Fruit fly (Drosophila melanogaster) whole organism, adult: ENCODE data around the gene Ca-Ma2d.

Experiments
- CG12768 ChIP-seq: fragments of 200-800 bp; sonication (Bioruptor generic); optimal IDR thresholded peaks from 2 replicates; lab custom pipeline; 2017; ENCODE audit warnings: missing biosample characterization, missing genetic modification characterization, mild to moderate bottlenecking, moderate library complexity, missing genetic modification reagents
- CG14711 ChIP-seq: fragments of 200-800 bp; sonication (Bioruptor generic); optimal IDR thresholded peaks from 2 replicates; lab custom pipeline; 2018; ENCODE audit warnings: missing biosample characterization, mild to moderate bottlenecking, missing genetic modification characterization, moderate library complexity
- CG1620 ChIP-seq: fragments of 200-800 bp; sonication (Bioruptor generic); optimal IDR thresholded peaks from 2 replicates; lab custom pipeline; 2016; ENCODE audit warnings: missing biosample characterization, missing genetic modification characterization
- CG7101 ChIP-seq: fragments of 200-800 bp; sonication (Bioruptor generic); optimal IDR thresholded peaks from 2 replicates; lab custom pipeline; 2018; ENCODE audit warnings: missing biosample characterization, mild to moderate bottlenecking, missing genetic modification characterization, moderate library complexity
- Crg-1 ChIP-seq: fragments of 200-800 bp; sonication (Bioruptor generic); optimal IDR thresholded peaks from 2 replicates; lab custom pipeline; 2016; ENCODE audit warnings: missing biosample characterization, missing genetic modification characterization
- Hr96 ChIP-seq: fragments of 200-800 bp; sonication (Bioruptor generic); optimal IDR thresholded peaks from 2 replicates; lab custom pipeline; 2016; ENCODE audit warnings: missing biosample characterization, missing genetic modification characterization
- bab1 ChIP-seq: fragments of 200-800 bp; sonication (Bioruptor generic); optimal IDR thresholded peaks from 3 replicates; lab custom pipeline; 2019; ENCODE audit warnings: missing biosample characterization, mild to moderate bottlenecking, missing genetic modification characterization, moderate library complexity
- cic ChIP-seq: fragments of 200-800 bp; sonication (Bioruptor generic); optimal IDR thresholded peaks from 2 replicates; lab custom pipeline; 2017; ENCODE audit warnings: missing biosample characterization, mild to moderate bottlenecking, missing genetic modification characterization, moderate library complexity
- cnc ChIP-seq, 2 experiments: fragments of >200 bp; optimal IDR thresholded peaks; 2 replicates each; lab custom pipeline; 2017
- kay ChIP-seq: fragments of 200-800 bp; sonication (Bioruptor generic); peaks from one replicate; lab custom pipeline; 2016; ENCODE audit warnings: missing biosample characterization, missing genetic modification characterization, borderline replicate concordance
- ovo ChIP-seq: fragments of 200-800 bp; sonication (Bioruptor generic); optimal IDR thresholded peaks from 2 replicates; lab custom pipeline; 2016; ENCODE audit warnings: missing biosample characterization, missing genetic modification characterization
- pad ChIP-seq: fragments of 200-800 bp; sonication (Bioruptor generic); optimal IDR thresholded peaks from 3 replicates; lab custom pipeline; 2017; ENCODE audit warnings: missing biosample characterization, missing genetic modification characterization, mild to moderate bottlenecking, moderate library complexity, missing genetic modification reagents
- toe ChIP-seq: fragments of 200-800 bp; sonication (Bioruptor generic); optimal IDR thresholded peaks from 2 replicates; lab custom pipeline; 2016; ENCODE audit warnings: missing biosample characterization, missing genetic modification characterization

DNA sequence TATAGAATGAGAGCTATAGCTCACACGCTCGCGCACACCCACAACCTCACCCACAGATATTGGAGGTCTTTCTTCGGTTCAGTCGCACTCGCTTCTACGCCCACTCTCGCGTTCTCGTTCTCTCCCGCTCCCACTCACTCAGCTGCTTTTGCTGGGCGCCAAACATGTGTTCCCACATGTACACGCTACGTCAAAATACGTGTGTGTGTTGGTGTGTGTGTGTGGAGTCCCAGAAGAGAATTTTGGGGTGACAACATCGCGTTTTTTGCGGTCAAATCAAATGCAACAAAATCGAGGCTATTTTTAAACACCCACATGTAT lies 40.2 kb downstream of the Ca-Ma2d start:
- TF ChIP-seq CG7101 (tag; lab: Kevin White, UChicago) (no peak), Crg-1 (GFP tag; lab: Kevin White, UChicago) (no peak), toe (GFP tag; lab: Kevin White, UChicago) (no peak), ovo (GFP tag; lab: Kevin White, UChicago) (no peak), kay (GFP tag; lab: Kevin White, UChicago) (peak; percentile 62), cic (peak; percentile 95), Hr96 (GFP tag; lab: Kevin White, UChicago) (no peak), cnc (optimal IDR thresholded peaks at IDR 0.05; lab: Kevin White, UChicago) (no peak), bab1 (GFP tag; lab: Kevin White, UChicago) (no peak), CG12768 (GFP tag; lab: Kevin White, UChicago) (no peak), CG14711 (tag; lab: Kevin White, UChicago) (no peak), pad (GFP tag; lab: Kevin White, UChicago) (peak; percentile 73), CG1620 (GFP tag; lab: Kevin White, UChicago) (no peak)
